Fruit fly (Drosophila melanogaster): ENCODE data around the gene Npc2h.
A peak's percentile ranks its signal among the peaks of the same experiment; 100 is the strongest.

Gene Npc2h

DNA sequence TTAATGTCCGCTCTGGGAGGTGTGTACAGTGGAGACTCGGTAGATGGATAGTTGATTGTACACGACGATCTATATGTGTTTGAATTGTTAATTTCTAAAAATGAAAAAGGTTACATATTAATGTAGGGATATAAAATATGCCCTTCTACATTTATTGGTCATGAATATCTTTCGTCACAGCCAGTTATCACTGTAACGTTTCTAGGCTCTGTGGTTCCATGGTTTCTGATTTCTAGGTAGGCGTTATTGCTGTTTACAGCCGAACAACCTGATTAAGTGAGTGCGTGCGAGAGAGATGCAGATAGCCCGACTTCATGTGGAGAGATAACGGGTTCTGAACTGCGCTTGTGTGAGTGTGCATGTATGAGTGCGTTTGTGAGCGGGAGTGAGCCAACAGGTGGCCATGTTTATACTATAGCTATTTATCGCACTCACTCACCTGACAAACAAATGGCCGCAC, 35.6 kb upstream of the Npc2h start (continued):
- TF ChIP-seq cg (GFP tag; optimal IDR thresholded peaks at IDR 0.05) (peak; percentile 96), hb (GFP tag; IDR thresholded peaks at IDR 0.05; ENCODE audit: partially characterized antibody) (no peak), CG16779 (GFP tag; IDR thresholded peaks at IDR 0.05) (peak; percentile 90), Doc2 (GFP tag; IDR thresholded peaks at IDR 0.05) (peak; percentile 68; the same call in 1 of the 2 replicates), vfl (GFP tag; optimal IDR thresholded peaks at IDR 0.05) (peak; percentile 89), sim (GFP tag; IDR thresholded peaks at IDR 0.05) (peak; percentile 89), ap (GFP tag; IDR thresholded peaks at IDR 0.05) (peak; percentile 55), ssp (GFP tag; IDR thresholded peaks at IDR 0.05) (peak; percentile 88), unpg (GFP tag; optimal IDR thresholded peaks at IDR 0.05) (peak; percentile 96), dysf (GFP tag; IDR thresholded peaks at IDR 0.05) (peak; percentile 96), Hmr (GFP tag; optimal IDR thresholded peaks at IDR 0.05) (peak; percentile 89), bbx (GFP tag; IDR thresholded peaks at IDR 0.05; ENCODE audit: partially characterized antibody) (no peak), CG6272 (GFP tag; IDR thresholded peaks at IDR 0.05) (peak; percentile 89), HmgZ (tag; optimal IDR thresholded peaks at IDR 0.05) (peak; percentile 92), hkb (optimal IDR thresholded peaks at IDR 0.05) (no peak), hkb (GFP tag; IDR thresholded peaks at IDR 0.05) (peak; percentile 94), Adf1 (GFP tag; IDR thresholded peaks at IDR 0.05) (peak; percentile 70), amos (GFP tag; IDR thresholded peaks at IDR 0.05; ENCODE audit: partially characterized antibody) (no peak), nmo (GFP tag; optimal IDR thresholded peaks at IDR 0.05) (peak; percentile 93), twi (tag; optimal IDR thresholded peaks at IDR 0.05) (peak; percentile 92), repo (GFP tag; optimal IDR thresholded peaks at IDR 0.05) (peak; percentile 93), CG18011 (GFP tag; optimal IDR thresholded peaks at IDR 0.05) (peak; percentile 71), salm (tag; optimal IDR thresholded peaks at IDR 0.05) (peak; percentile 86), CG30020 (tag; optimal IDR thresholded peaks at IDR 0.05) (no peak), CTCF (GFP tag; optimal IDR thresholded peaks at IDR 0.05) (peak; percentile 34), CG2129 (GFP tag; IDR thresholded peaks at IDR 0.05; ENCODE audit: partially characterized antibody) (no peak), Nf-YA (GFP tag; IDR thresholded peaks at IDR 0.05) (peak; percentile 88), jing (GFP tag; optimal IDR thresholded peaks at IDR 0.05) (peak; percentile 85), CG5245 (GFP tag; optimal IDR thresholded peaks at IDR 0.05) (peak; percentile 95), CG33557 (GFP tag; optimal IDR thresholded peaks at IDR 0.05) (peak; percentile 94), CG18262 (tag; optimal IDR thresholded peaks at IDR 0.05) (peak; percentile 94), dimm (GFP tag; IDR thresholded peaks at IDR 0.05) (no peak; the same call in 1 of the 2 replicates), Dfd (GFP tag; optimal IDR thresholded peaks at IDR 0.05) (no peak), Dbx (GFP tag; IDR thresholded peaks at IDR 0.05) (peak; percentile 91), ken (GFP tag; IDR thresholded peaks at IDR 0.05) (peak; percentile 95), Antp (GFP tag; optimal IDR thresholded peaks at IDR 0.05) (peak; percentile 92), CG12071 (GFP tag; optimal IDR thresholded peaks at IDR 0.05) (peak; percentile 86), trem (tag; optimal IDR thresholded peaks at IDR 0.05) (peak; percentile 90), CG9727 (GFP tag; optimal IDR thresholded peaks at IDR 0.05) (peak; percentile 96), Sry-δ (GFP tag; optimal IDR thresholded peaks at IDR 0.05) (peak; percentile 64), gt (GFP tag; IDR thresholded peaks at IDR 0.05) (peak; percentile 91), sens-2 (GFP tag; IDR thresholded peaks at IDR 0.05) (peak; percentile 50; the same call in 1 of the 2 replicates), CG12236 (GFP tag; optimal IDR thresholded peaks at IDR 0.05) (peak; percentile 90), her (GFP tag; optimal IDR thresholded peaks at IDR 0.05) (peak; percentile 93), fd96Cb (tag; optimal IDR thresholded peaks at IDR 0.05) (peak; percentile 94), tll (GFP tag; optimal IDR thresholded peaks at IDR 0.05) (peak; percentile 53 to 91), CG31365 (tag; optimal IDR thresholded peaks at IDR 0.05) (peak; percentile 68), CG3407 (GFP tag; optimal IDR thresholded peaks at IDR 0.05) (peak; percentile 86), Oaz (GFP tag; IDR thresholded peaks at IDR 0.05) (peak; percentile 57), CG12769 (tag; optimal IDR thresholded peaks at IDR 0.05) (peak; percentile 92), CG10979 (tag; optimal IDR thresholded peaks at IDR 0.05) (peak; percentile 94)

Data from whole organism, embryonic.